Worm (Caenorhabditis elegans): ENCODE data around the gene B0336.12.

The B0336.12 gene

DNA sequence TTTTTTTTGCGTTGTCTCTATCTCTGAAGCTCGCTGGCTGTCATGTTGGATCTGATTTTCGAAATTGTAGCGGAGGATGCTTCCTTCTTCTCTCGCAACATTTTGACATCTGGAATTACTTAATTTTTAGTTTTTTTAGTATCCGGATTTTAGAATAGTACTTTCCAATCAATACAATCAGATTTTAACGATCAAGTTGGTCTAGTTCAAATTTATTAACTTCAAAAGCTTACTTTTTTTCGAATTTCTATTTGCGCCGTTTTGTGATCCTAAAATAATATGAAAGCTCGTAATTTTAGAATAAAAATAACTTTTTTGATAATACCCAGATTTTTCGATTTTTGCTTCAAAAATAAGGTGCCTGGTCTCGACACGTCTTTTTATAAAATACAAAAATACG, at the start of gene B0336.12:
Gene B0336.12, minus strand, starts transcription at position 101 of the 400 bp plus-strand sequence.
- TF ChIP-seq unc-62 (GFP tag; optimal IDR thresholded peaks at IDR 0.05): no peak

DNA sequence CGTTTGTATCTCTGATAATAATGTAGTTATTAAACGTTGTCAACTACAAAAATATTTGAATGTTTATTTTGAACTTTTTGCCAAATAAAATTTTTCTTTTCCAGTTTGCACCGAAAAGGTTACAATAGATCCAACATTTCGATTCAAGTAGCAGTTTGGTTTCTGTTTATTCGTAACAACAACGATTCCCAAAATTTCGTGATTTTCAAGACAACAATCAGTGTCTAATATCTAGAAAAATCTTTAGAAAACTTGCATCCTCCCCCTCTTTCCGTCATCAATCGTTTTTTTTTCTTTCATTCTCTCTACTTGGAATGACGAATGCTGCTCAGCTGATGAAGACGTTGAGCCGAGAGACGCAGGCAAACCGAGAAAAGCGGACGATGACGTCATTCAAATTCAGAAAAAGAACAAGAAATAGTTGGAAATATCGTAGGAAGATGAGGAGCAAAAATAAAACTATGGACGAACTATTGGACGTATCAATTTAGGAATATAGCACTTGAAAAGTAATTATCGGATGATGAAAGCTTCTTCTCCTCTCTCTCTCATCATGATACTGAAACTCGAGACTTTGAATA, 48.7 kb upstream of the B0336.12 start:
- no peak for TF ChIP-seq unc-62 (GFP tag; optimal IDR thresholded peaks at IDR 0.05)

DNA sequence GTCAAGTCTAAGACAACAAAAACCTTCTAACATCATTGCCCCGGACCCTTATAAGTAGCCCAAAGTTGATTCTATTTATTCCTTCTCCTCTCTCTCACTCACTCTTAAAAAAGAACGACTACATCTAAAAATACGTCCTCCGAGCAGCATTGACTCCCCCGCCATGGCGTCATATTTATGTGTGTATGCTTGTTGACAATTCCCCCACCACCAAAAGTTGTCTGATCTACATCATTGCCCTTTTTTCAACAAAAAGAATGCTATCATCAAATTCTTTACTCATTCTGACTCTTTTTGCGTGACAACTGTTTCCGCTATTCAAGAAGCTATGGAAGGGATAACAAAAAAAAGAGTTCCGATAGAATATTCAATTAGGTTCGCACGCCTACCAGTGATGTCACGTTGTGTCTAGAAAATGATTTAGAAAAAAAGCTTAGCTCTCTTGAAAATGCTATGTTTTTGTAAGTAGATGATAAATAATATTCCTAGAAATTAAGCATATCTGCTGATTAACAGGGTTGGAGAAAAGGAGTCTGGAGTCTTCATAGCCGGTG, 47.6 kb upstream of the B0336.12 start:
- TF ChIP-seq unc-62 (GFP tag; optimal IDR thresholded peaks at IDR 0.05): no peak

DNA sequence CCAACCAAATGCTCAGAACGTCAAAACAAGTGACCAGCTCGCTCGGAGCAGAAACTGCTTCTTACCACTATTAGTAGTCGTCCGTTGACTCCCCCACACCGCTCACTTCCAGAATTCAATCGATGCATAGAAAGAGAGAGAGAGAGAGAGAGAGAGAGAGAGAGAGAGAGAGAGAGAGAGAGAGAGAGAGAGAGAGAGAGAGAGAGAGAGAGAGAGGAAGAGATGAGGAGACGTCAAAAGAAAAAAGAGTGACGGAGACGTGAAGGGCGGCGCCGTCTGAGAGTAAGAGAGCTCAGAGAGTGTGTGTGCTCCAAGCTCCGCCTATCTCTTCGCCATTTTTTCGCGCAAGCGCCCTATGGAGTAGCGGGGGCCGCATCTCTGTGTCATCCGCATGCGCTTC, 45.3 kb upstream of the B0336.12 start, which contains the start of gene ida-1:
Gene ida-1, plus strand, starts transcription at position 336 of the 400 bp plus-strand sequence.
- no peak for TF ChIP-seq unc-62 (GFP tag; optimal IDR thresholded peaks at IDR 0.05)

DNA sequence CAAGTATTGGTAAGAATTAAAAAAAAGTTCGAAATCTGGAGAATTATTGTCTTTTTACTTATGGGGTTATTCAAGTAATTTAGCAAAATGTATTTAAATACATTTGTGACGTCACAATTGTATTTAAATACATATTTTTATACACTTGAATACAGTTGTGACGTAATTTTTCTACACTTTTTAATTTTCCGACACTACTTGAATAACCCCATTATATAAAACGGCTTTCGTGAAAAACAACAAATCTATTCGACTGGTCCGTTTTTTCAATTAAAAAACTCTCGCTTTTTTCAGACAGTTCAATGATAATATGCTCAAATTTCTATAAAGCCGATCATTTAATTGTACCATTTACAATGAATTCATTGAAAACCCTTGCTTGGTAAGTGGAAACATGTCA, 40.6 kb upstream of the B0336.12 start:
- no peak for TF ChIP-seq unc-62 (GFP tag; optimal IDR thresholded peaks at IDR 0.05)

DNA sequence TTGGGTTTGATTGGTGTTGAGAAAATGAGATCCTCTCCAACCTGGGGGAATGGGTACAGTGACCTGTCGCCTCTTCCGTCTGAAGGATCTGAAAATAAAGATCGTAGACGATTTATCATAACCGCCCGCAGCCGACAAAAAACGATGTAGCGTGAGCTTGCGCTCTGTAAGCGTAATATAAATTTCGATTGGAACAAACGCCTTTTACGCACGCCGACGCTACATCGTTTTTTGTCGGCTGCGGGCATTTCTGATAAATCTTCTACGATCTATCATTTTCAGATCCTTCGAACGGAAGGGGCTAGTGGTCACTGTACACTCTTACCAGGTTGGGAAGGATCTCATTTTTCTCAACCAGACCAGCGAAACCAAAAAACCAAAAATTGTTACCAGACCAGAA, 38.4 kb upstream of the B0336.12 start:
- no peak for TF ChIP-seq unc-62 (GFP tag; optimal IDR thresholded peaks at IDR 0.05)

DNA sequence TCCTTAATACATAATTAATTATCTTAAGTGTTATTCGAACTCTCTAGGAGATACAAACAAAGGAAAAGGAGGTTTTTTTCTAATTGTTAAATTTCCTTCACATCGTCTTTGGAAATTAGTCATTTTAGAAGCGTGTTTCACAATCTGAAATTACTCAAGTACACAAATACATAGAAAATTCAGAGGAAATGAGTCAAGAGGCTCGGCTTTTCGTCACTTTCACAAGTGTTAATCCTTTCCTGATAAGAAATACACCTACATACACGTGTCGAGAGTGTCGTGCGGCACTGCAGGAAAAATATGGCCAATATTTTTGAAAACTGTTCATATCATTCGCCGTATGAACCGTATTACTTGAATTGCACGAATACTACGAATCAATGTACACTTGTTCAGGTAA, 37.2 kb upstream of the B0336.12 start, which contains the start of gene B0244.4:
Gene B0244.4, plus strand, starts transcription at position 301 of the 400 bp plus-strand sequence.
- no peak for TF ChIP-seq unc-62 (GFP tag; optimal IDR thresholded peaks at IDR 0.05)

DNA sequence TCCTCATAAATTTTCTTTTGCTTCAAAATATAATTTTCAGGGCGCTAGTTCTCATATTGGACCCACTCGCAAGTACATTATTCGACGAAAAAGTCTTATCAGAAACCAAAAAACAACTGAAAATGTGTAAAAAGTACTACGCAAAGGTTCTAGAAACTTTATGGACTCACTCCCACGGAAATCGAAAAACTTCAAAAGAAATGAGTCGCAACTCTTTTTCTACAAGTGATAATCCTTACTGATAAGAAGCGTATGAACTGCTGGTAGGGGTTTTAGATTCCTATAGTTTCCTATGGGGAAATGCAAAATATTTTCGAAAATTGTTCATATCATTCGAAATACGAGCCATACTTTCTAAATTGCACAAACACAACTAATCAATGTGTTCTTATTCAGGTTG, 34.6 kb upstream of the B0336.12 start, which contains the start of gene B0244.5:
Gene B0244.5, plus strand, starts transcription at position 301 of the 400 bp plus-strand sequence.
- TF ChIP-seq unc-62 (GFP tag; optimal IDR thresholded peaks at IDR 0.05): no peak

DNA sequence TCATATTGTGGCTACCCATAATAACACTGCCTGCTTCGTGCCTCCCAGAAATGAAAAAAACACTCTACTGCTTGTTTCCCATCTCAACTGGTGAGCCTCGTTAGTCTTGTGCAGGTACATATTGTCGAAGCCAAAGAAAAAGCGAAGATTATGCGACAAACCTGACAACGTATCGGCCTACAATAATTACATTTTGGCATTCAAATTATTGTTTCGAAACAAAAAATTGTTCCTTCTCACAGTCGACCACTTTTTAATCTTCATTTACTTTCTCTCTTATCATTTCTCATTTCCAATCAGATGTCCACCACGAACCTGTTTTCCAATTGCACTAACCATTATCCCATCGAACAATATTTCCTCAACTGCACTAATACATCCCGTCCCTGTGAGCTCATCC, 33.1 kb upstream of the B0336.12 start, which contains the start of gene B0244.15:
Gene B0244.15, plus strand, starts transcription at position 301 of the 400 bp plus-strand sequence.
- no peak for TF ChIP-seq unc-62 (GFP tag; optimal IDR thresholded peaks at IDR 0.05)

DNA sequence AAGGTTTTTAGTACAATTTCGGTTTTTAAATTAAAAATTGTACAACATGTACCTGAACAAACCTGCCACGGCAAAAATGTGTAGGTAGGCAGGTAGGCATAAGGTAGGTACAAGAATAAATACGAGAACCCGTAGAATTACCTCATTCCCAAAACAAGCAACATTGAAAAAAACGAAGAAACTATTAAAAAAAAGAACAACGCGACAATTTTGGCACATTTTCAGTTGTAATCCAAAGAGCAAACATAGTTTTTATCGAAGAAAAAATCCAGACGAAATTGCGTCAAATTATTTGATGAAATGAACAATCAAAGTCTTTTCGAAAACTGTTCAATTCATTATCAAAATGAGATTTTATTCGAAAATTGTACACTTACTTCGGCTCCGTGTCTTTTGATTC, 30.7 kb upstream of the B0336.12 start, which contains the start of gene B0244.16:
Gene B0244.16, plus strand, starts transcription at position 301 of the 400 bp plus-strand sequence.
- no peak for TF ChIP-seq unc-62 (GFP tag; optimal IDR thresholded peaks at IDR 0.05)

DNA sequence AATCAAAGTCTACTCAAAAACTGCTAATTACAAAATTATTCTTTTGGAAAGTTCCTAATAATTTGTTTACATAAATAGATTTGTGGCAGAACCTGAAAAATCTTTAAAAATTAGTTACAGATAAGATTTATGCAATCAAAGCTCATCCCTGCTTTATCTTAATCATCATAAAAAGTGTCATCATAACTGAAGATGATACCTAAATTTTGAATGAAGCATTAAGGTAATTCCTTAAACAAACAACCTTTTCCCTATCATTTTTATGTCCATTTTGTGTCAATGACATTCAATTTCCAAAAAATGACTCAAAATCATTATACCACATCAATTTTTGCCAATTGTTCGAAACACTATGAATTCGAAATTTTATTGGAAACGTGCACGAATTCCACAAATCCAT, 27.8 kb upstream of the B0336.12 start, which contains the start of gene B0244.6:
Gene B0244.6, plus strand, starts transcription at position 301 of the 400 bp plus-strand sequence.
- no peak for TF ChIP-seq unc-62 (GFP tag; optimal IDR thresholded peaks at IDR 0.05)

DNA sequence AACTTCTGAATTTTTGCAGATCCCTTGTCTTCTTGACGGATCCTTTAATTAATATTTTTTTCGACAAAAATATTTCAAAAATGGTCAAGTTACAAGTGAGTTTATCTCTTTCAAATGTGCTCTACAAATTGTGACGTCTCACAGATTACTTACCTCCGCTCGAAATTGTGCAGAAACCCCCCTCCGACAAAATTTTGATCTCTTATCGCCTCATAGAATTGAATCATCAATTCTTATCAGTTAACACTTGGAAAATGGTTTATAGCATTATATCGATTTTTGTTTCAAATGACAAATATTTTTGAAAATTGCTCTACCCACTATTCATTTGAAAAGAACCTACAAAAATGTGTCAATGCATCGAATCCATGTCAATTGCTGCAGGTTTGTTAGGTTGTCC, 25.0 kb upstream of the B0336.12 start, which contains the start of gene B0244.10:
Gene B0244.10, plus strand, starts transcription at position 254 of the 400 bp plus-strand sequence.
- no peak for TF ChIP-seq unc-62 (GFP tag; optimal IDR thresholded peaks at IDR 0.05)

DNA sequence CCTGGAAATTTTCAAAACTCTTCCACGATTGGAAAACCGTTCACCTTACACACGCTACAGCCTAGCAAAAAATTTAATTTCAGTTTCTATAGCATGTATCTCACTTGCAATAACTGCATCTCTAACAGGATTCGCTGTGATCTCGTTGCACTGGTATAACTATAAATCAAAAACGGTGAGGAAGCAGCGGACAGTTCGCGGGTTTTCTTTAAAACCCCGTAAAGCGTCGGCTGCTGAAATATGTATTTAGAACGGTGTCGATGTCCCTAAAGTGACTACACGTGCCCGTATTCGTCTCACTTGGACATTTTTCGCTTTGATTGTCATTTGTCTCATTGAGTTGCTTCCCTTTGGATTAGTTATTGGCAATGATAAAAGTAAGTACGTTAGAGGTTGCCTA, 24.4 kb upstream of the B0336.12 start:
- TF ChIP-seq unc-62 (GFP tag; optimal IDR thresholded peaks at IDR 0.05): no peak

DNA sequence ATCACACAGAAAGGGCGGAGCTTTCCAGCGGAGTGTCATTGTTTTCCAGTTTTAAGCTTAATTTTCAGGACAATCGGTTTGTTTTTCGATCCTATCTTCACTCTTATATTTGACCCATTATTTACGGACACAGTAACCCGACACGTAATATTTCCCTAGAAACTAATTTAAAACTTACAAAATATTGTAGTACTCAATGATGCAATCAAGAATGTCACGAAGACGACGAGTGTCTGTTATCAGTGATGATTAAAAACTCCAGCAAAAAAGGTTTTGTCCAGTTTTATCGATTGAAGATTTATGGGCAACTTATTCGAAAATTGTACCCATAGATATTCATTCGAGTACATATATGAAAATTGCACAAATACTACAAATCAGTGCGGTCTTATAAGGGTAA, 23.0 kb upstream of the B0336.12 start, which contains the start of gene B0244.17:
Gene B0244.17, plus strand, starts transcription at position 301 of the 400 bp plus-strand sequence.
- no peak for TF ChIP-seq unc-62 (GFP tag; optimal IDR thresholded peaks at IDR 0.05)

DNA sequence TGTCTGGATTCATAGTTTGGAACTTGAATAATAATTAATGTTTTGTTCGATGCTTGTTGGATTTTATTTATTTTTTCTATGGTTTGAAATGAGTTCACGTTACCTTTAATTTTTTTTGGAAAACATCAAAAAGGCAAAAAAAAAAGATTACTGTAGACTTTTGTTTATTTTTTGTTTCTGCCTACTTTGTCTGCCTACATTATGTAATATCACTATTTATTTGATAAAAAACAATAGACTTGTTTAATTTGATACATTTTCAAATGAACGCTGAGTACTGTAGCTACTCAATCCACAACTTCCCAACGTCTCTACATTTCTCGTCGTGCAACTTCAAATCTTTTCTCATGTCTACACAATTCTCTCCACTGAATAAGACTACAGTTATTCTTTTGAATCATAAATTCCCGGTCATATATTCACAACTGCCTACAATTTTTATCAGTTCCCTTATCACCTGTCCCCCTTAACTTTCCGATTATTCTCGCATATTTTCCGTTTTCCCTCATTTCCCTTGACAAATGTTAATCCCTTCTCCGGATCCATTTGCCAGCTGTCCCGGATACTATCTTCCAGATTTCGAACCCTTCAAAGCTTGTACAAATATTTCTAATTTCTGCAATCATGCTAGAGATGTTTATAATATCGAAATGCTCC, 21.2 kb upstream of the B0336.12 start, which contains the start of the genes B0244.9 and B0244.7:
Gene B0244.9, minus strand, starts transcription at position 51 of the 657 bp plus-strand sequence.
Gene B0244.7, plus strand, starts transcription at position 522 of the 657 bp plus-strand sequence.
- no peak for TF ChIP-seq unc-62 (GFP tag; optimal IDR thresholded peaks at IDR 0.05)

DNA sequence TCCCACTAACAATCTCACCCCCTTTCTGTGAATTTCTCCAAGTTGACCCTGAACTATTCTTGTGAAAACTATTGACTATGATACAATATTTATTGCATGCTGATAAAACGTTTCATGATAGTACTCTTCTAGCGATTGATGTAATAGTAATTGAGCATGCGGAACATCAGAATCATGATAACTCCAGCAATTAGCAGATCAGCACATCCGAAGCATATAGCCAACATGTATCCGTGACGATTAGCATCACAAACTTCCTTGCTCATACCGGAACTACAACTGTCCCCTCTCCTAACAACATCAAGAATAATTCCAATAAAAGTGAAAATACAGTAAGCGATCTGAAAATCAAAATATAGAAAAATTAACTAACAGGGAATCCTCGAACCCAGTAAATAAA, 20.1 kb upstream of the B0336.12 start:
- TF ChIP-seq unc-62 (GFP tag; optimal IDR thresholded peaks at IDR 0.05): no peak
